Fruit fly (Drosophila melanogaster) whole organism, embryonic: ENCODE data around the gene CG32147.
A peak's percentile ranks its signal among the peaks of the same experiment; 100 is the strongest.

Experiments used
- Adf1 ChIP-seq: fragments of 200-800 bp; sonication (Bioruptor generic); IDR thresholded peaks from 2 replicates; pipeline ENCODE4 v1.3.6; 2022; ENCODE audit warnings: missing biosample characterization, missing genetic modification characterization
- BEAF-32 ChIP-seq: fragments of 200-800 bp; sonication (Bioruptor generic); optimal IDR thresholded peaks from 3 replicates; lab custom pipeline; 2017; ENCODE audit warnings: missing biosample characterization, missing genetic modification characterization, mild to moderate bottlenecking, moderate library complexity, missing genetic modification reagents
- C15 ChIP-seq: fragments of 200-800 bp; sonication (Bioruptor generic); IDR thresholded peaks from 3 replicates; pipeline ENCODE4 v1.3.6; 2022; ENCODE audit warnings: missing biosample characterization, missing genetic modification characterization
- CG10274 ChIP-seq: fragments of 200-800 bp; sonication (Bioruptor generic); optimal IDR thresholded peaks from 3 replicates; lab custom pipeline; 2017; ENCODE audit warnings: missing biosample characterization, mild to moderate bottlenecking, missing genetic modification characterization
- CG12299 ChIP-seq: fragments of 200-800 bp; sonication (Bioruptor generic); optimal IDR thresholded peaks from 2 replicates; lab custom pipeline; 2018; ENCODE audit warnings: missing biosample characterization, mild to moderate bottlenecking, missing genetic modification characterization
- CG12391 ChIP-seq: fragments of 200-800 bp; sonication (Bioruptor generic); optimal IDR thresholded peaks from 3 replicates; lab custom pipeline; 2018; ENCODE audit warnings: missing biosample characterization, mild to moderate bottlenecking, missing genetic modification characterization, moderate library complexity
- CG12769 ChIP-seq: fragments of 200-800 bp; sonication (Bioruptor generic); optimal IDR thresholded peaks from 2 replicates; lab custom pipeline; 2019; ENCODE audit warnings: missing biosample characterization, mild to moderate bottlenecking, missing genetic modification characterization, moderate library complexity
- CG13894 ChIP-seq: fragments of 200-800 bp; sonication (Bioruptor generic); optimal IDR thresholded peaks from 3 replicates; lab custom pipeline; 2018; ENCODE audit warnings: missing biosample characterization, mild to moderate bottlenecking, missing genetic modification characterization, moderate library complexity
- CG14441 ChIP-seq: fragments of 200-800 bp; sonication (Bioruptor generic); IDR thresholded peaks from 2 replicates; pipeline ENCODE4 v1.3.6; 2022; ENCODE audit warnings: missing biosample characterization, missing genetic modification characterization
- CG1603 ChIP-seq: fragments of 200-800 bp; sonication (Bioruptor generic); optimal IDR thresholded peaks from 2 replicates; lab custom pipeline; 2019; ENCODE audit warnings: missing biosample characterization, mild to moderate bottlenecking, missing genetic modification characterization, moderate library complexity
- CG16813 ChIP-seq: fragments of 200-800 bp; sonication (Bioruptor generic); IDR thresholded peaks from 3 replicates; pipeline ENCODE4 v1.3.6; 2022; ENCODE audit warnings: missing biosample characterization, missing genetic modification characterization; ENCODE audit not compliant: partially characterized antibody
- CG34422 ChIP-seq: fragments of 200-800 bp; sonication (Bioruptor generic); IDR thresholded peaks from 3 replicates; pipeline ENCODE4 v1.3.6; 2022; ENCODE audit warnings: missing biosample characterization, missing genetic modification characterization
- CG4617 ChIP-seq: fragments of 200-800 bp; sonication (Bioruptor generic); optimal IDR thresholded peaks from 3 replicates; lab custom pipeline; 2016; ENCODE audit warnings: missing biosample characterization, missing genetic modification characterization, borderline replicate concordance
- CG6791 ChIP-seq: fragments of 200-800 bp; sonication (Bioruptor generic); IDR thresholded peaks from 3 replicates; pipeline ENCODE4 v1.3.6; 2022; ENCODE audit warnings: missing biosample characterization, missing genetic modification characterization; ENCODE audit not compliant: partially characterized antibody
- CG7357 ChIP-seq: fragments of 200-800 bp; sonication (Bioruptor generic); IDR thresholded peaks from 3 replicates; pipeline ENCODE4 v1.3.6; 2022; ENCODE audit warnings: missing biosample characterization, missing genetic modification characterization
- CG8290 ChIP-seq, 3 experiments: fragments of 200-800 bp; sonication (Bioruptor generic); optimal IDR thresholded peaks; 2 replicates each; lab custom pipeline; 2016 to 2019; ENCODE audit warnings: missing biosample characterization in 3 of 3, missing genetic modification characterization in 3 of 3, mild to moderate bottlenecking in 2 of 3, moderate library complexity in 1 of 3
- CG8359 ChIP-seq: fragments of 200-800 bp; sonication (Bioruptor generic); optimal IDR thresholded peaks from 2 replicates; lab custom pipeline; 2017; ENCODE audit warnings: missing biosample characterization, mild to moderate bottlenecking, missing genetic modification characterization, borderline replicate concordance
- CHES-1-like ChIP-seq: fragments of 200-800 bp; sonication (Bioruptor generic); optimal IDR thresholded peaks from 2 replicates; lab custom pipeline; 2016; ENCODE audit warnings: missing biosample characterization, missing genetic modification characterization
- D19A ChIP-seq: fragments of 200-800 bp; optimal IDR thresholded peaks from 3 replicates; lab custom pipeline; 2019; ENCODE audit warnings: missing biosample characterization, mild to moderate bottlenecking, missing genetic modification characterization, moderate library complexity
- Dfd ChIP-seq, 2 experiments: fragments of >200 bp; optimal IDR thresholded peaks; 2 replicates each; lab custom pipeline; 2017; ENCODE audit warnings: missing biosample characterization in 2 of 2, missing genetic modification characterization in 2 of 2
- E2f2 ChIP-seq: fragments of 200-800 bp; sonication (Bioruptor generic); IDR thresholded peaks from 2 replicates; pipeline ENCODE4 v1.3.6; 2022; ENCODE audit warnings: missing biosample characterization, missing genetic modification characterization
- MESR4 ChIP-seq: fragments of 200-800 bp; sonication (Bioruptor generic); optimal IDR thresholded peaks from 2 replicates; lab custom pipeline; 2018; ENCODE audit warnings: missing biosample characterization, mild to moderate bottlenecking, missing genetic modification characterization, moderate library complexity
- Nf-YB ChIP-seq: fragments of 200-800 bp; sonication (Bioruptor generic); optimal IDR thresholded peaks from 3 replicates; lab custom pipeline; 2019; ENCODE audit warnings: missing biosample characterization, mild to moderate bottlenecking, missing genetic modification characterization, moderate library complexity
- NfI ChIP-seq: fragments of 200-800 bp; sonication (Bioruptor generic); optimal IDR thresholded peaks from 3 replicates; lab custom pipeline; 2018; ENCODE audit warnings: missing biosample characterization, mild to moderate bottlenecking, missing genetic modification characterization, moderate library complexity
- Sin3A ChIP-seq: fragments of >200 bp; optimal IDR thresholded peaks from 2 replicates; lab custom pipeline; 2018
- Sox100B ChIP-seq: fragments of 200-800 bp; sonication (Bioruptor generic); optimal IDR thresholded peaks from 3 replicates; lab custom pipeline; 2018; ENCODE audit warnings: missing biosample characterization, mild to moderate bottlenecking, missing genetic modification characterization
- Trl ChIP-seq, 3 experiments: fragments of >200 bp in 2 of 3; fragments of 200-800 bp in 1 of 3; sonication (Bioruptor generic) in 1 of 3; optimal IDR thresholded peaks; 2 replicates in 1 of 3; 3 replicates in 2 of 3; lab custom pipeline; 2016 to 2017; ENCODE audit warnings: missing biosample characterization in 1 of 3, missing genetic modification characterization in 1 of 3
- Usf ChIP-seq: fragments of 200-800 bp; sonication (Bioruptor generic); optimal IDR thresholded peaks from 2 replicates; lab custom pipeline; 2017; ENCODE audit warnings: missing genotype, missing biosample characterization, missing genetic modification characterization
- Xrp1 ChIP-seq: fragments of 200-800 bp; sonication (Bioruptor generic); IDR thresholded peaks from 2 replicates; pipeline ENCODE4 v1.3.6; 2022; ENCODE audit warnings: missing biosample characterization, missing genetic modification characterization
- YL-1 ChIP-seq: fragments of 200-800 bp; sonication (Bioruptor generic); optimal IDR thresholded peaks from 3 replicates; lab custom pipeline; 2017; ENCODE audit warnings: missing biosample characterization, mild to moderate bottlenecking, missing genetic modification characterization
- bigmax ChIP-seq: fragments of 200-800 bp; sonication (Bioruptor generic); optimal IDR thresholded peaks from 2 replicates; lab custom pipeline; 2018; ENCODE audit warnings: missing biosample characterization, mild to moderate bottlenecking, missing genetic modification characterization
- cato ChIP-seq: fragments of 200-800 bp; sonication (Bioruptor generic); optimal IDR thresholded peaks from 2 replicates; lab custom pipeline; 2016; ENCODE audit warnings: missing biosample characterization, missing genetic modification characterization, borderline replicate concordance
- cg ChIP-seq: fragments of 200-800 bp; sonication (Bioruptor generic); optimal IDR thresholded peaks from 3 replicates; lab custom pipeline; 2019; ENCODE audit warnings: missing biosample characterization, mild to moderate bottlenecking, missing genetic modification characterization, moderate library complexity
- fd96Cb ChIP-seq: fragments of 200-800 bp; sonication (Bioruptor generic); optimal IDR thresholded peaks from 2 replicates; lab custom pipeline; 2018; ENCODE audit warnings: missing biosample characterization, mild to moderate bottlenecking, missing genetic modification characterization, moderate library complexity
- fu2 ChIP-seq: fragments of 200-800 bp; sonication (Bioruptor generic); optimal IDR thresholded peaks from 2 replicates; lab custom pipeline; 2016; ENCODE audit warnings: missing biosample characterization, missing genetic modification characterization
- gcm ChIP-seq: fragments of 200-800 bp; sonication (Bioruptor generic); optimal IDR thresholded peaks from 2 replicates; lab custom pipeline; 2019; ENCODE audit warnings: missing biosample characterization, mild to moderate bottlenecking, missing genetic modification characterization, moderate library complexity
- hkb ChIP-seq, 2 experiments: fragments of 200-800 bp in 1 of 2; fragments of >200 bp in 1 of 2; sonication (Bioruptor generic) in 1 of 2; IDR thresholded peaks in 1 of 2; optimal IDR thresholded peaks in 1 of 2; 2 replicates each; pipeline versions ENCODE4 v1.3.6 to Lab custom; 2017 to 2022; ENCODE audit warnings: missing biosample characterization in 1 of 2, missing genetic modification characterization in 1 of 2
- lilli ChIP-seq: fragments of 200-800 bp; sonication (Bioruptor generic); optimal IDR thresholded peaks from 3 replicates; lab custom pipeline; 2016; ENCODE audit warnings: missing biosample characterization, missing genetic modification characterization
- p53 ChIP-seq: fragments of 200-800 bp; sonication (Bioruptor generic); optimal IDR thresholded peaks from 2 replicates; lab custom pipeline; 2016; ENCODE audit warnings: missing biosample characterization, missing genetic modification characterization
- phol ChIP-seq: fragments of 200-800 bp; sonication (Bioruptor generic); optimal IDR thresholded peaks from 3 replicates; lab custom pipeline; 2018; ENCODE audit warnings: missing biosample characterization, mild to moderate bottlenecking, missing genetic modification characterization, moderate library complexity
- sc ChIP-seq, 3 experiments: fragments of >200 bp in 2 of 3; fragments of 200-800 bp in 1 of 3; sonication (Bioruptor generic) in 1 of 3; optimal IDR thresholded peaks; 2 replicates in 2 of 3; 3 replicates in 1 of 3; lab custom pipeline; 2017; ENCODE audit warnings: mild to moderate bottlenecking in 1 of 3, missing biosample characterization in 1 of 3, missing genetic modification characterization in 1 of 3, missing genetic modification reagents in 1 of 3
- stwl ChIP-seq: fragments of 200-800 bp; sonication (Bioruptor generic); optimal IDR thresholded peaks from 3 replicates; lab custom pipeline; 2018; ENCODE audit warnings: missing biosample characterization, mild to moderate bottlenecking, missing genetic modification characterization, moderate library complexity
- tin ChIP-seq: fragments of 200-800 bp; sonication (Bioruptor generic); optimal IDR thresholded peaks from 3 replicates; lab custom pipeline; 2016; ENCODE audit warnings: missing biosample characterization, missing genetic modification characterization
- wor ChIP-seq: fragments of 200-800 bp; sonication (Bioruptor generic); IDR thresholded peaks from 2 replicates; pipeline ENCODE4 v1.3.6; 2022; ENCODE audit warnings: missing biosample characterization, missing genetic modification characterization
- z ChIP-seq: fragments of 200-800 bp; sonication (Bioruptor generic); IDR thresholded peaks from 3 replicates; pipeline ENCODE4 v1.3.6; 2022; ENCODE audit warnings: missing biosample characterization, missing genetic modification characterization

Gene CG32147

DNA sequence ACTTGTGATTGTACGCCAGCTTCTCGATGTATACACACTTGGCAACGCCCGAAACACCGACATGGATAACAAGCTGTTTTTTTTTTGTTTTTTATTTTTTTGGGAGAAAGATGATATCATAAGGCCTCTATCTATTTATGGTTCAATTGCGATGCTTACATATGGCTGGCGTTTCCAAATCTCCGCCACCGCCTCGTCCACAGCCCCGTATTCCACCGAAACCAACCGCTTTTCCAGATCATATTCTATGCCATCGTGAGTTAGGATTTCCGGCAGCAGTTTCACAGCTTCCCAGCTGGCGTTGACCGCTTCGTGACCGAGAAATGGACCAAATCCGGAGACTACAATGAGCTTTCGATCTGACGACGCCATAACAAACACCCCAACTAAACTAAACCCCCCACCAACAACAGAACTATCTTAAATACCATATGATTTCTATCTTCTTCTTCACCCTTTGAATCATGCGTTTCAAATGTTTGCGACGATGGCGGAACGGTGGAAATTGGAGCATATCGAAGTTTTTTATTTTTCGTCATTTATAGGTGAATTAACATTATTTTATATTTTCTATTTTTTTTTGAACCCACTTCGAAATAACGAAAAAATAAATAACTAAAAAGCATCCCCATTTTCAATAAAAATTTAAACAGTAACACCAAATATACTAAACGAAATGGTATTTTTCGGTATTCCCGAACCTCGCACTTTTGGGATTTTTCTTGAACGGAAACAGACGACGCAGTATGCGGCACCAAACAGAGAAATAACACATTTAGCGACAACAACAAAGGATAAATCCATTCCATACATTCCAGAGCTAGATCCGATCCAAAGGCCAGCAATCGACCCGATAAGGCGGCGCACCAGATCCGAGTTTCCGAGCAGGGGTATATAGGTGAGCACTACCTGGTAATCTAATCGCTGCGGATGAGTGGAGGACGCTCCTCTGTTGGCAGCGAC is at the start of gene CG32147, which contains the start of gene Pex3 (continued):
- TF ChIP-seq YL-1 (GFP tag; lab: Kevin White, UChicago): peak; percentile 85
- TF ChIP-seq CG12391 (tag; lab: Kevin White, UChicago): peak; percentile 48
- no peak for TF ChIP-seq wor (GFP tag; lab: Robert Waterston, UW)
- TF ChIP-seq CG13894 (tag; lab: Kevin White, UChicago): no peak
- TF ChIP-seq cg (GFP tag; lab: Kevin White, UChicago): peak; percentile 29
- no peak for TF ChIP-seq cato (GFP tag; lab: Kevin White, UChicago)
- no peak for TF ChIP-seq sc (optimal IDR thresholded peaks at IDR 0.05; lab: Kevin White, UChicago)
- TF ChIP-seq sc (GFP tag; optimal IDR thresholded peaks at IDR 0.05; lab: Kevin White, UChicago): no peak
- no peak for TF ChIP-seq C15 (GFP tag; lab: Robert Waterston, UW)
- TF ChIP-seq CG10274 (GFP tag; lab: Kevin White, UChicago): no peak
- TF ChIP-seq lilli: peak; percentile 15
- TF ChIP-seq CG7357 (GFP tag; lab: Robert Waterston, UW): no peak
- TF ChIP-seq CG6791: 0 out of 3 replicates have a peak, but pooled peaks have one; percentile 9
- TF ChIP-seq E2f2 (GFP tag; lab: Robert Waterston, UW): peak; percentile 52
- TF ChIP-seq BEAF-32: peak; percentile 55
- no peak for TF ChIP-seq fd96Cb (tag; lab: Kevin White, UChicago)
- TF ChIP-seq Xrp1 (GFP tag; lab: Robert Waterston, UW): no peak
- peak; percentile 72 for TF ChIP-seq stwl (tag; lab: Kevin White, UChicago)
- peak; percentile 3 for TF ChIP-seq bigmax (GFP tag; lab: Kevin White, UChicago)
- TF ChIP-seq tin (GFP tag; lab: Kevin White, UChicago): no peak
- TF ChIP-seq Trl (optimal IDR thresholded peaks at IDR 0.05; lab: Kevin White, UChicago): no peak
- TF ChIP-seq Trl (GFP tag; optimal IDR thresholded peaks at IDR 0.05; lab: Kevin White, UChicago): no peak
- TF ChIP-seq phol (tag; lab: Kevin White, UChicago): peak; percentile 63
- no peak for TF ChIP-seq CG8359 (GFP tag; lab: Kevin White, UChicago)
- TF ChIP-seq MESR4: peak; percentile 82
- no peak for TF ChIP-seq z (GFP tag; lab: Robert Waterston, UW)
- no peak for TF ChIP-seq CG14441 (GFP tag; lab: Robert Waterston, UW)
- no peak for TF ChIP-seq Usf (GFP tag; lab: Kevin White, UChicago)
- TF ChIP-seq NfI (GFP tag; lab: Kevin White, UChicago): no peak
- peak; percentile 17 for TF ChIP-seq Nf-YB (GFP tag; lab: Kevin White, UChicago)
- peak; percentile 89 for TF ChIP-seq CG1603 (tag; lab: Kevin White, UChicago)
- peak; percentile 74; the same call in 1 of the 3 replicates for TF ChIP-seq CG34422 (GFP tag; lab: Robert Waterston, UW)
- TF ChIP-seq p53 (GFP tag; lab: Kevin White, UChicago): no peak
- peak; percentile 79 for TF ChIP-seq Sin3A (lab: Kevin White, UChicago)
- peak; percentile 35 for TF ChIP-seq CG12769 (tag; lab: Kevin White, UChicago)
- peak; percentile 8 for TF ChIP-seq CG12299 (tag; lab: Kevin White, UChicago)
- no peak for TF ChIP-seq hkb (optimal IDR thresholded peaks at IDR 0.05; lab: Kevin White, UChicago)
- TF ChIP-seq hkb (GFP tag; IDR thresholded peaks at IDR 0.05; lab: Robert Waterston, UW): peak; percentile 23; the same call in 1 of the 2 replicates
- TF ChIP-seq CG8290 (GFP tag; optimal IDR thresholded peaks at IDR 0.05; lab: Kevin White, UChicago): peak; percentile 8
- peak in 1 of 2 experiments; percentile 33 for TF ChIP-seq CG8290 (tag; optimal IDR thresholded peaks at IDR 0.05; lab: Kevin White, UChicago)
- TF ChIP-seq D19A (tag; lab: Kevin White, UChicago): peak; percentile 39
- no peak for TF ChIP-seq fu2
- TF ChIP-seq Adf1 (GFP tag; lab: Robert Waterston, UW): peak; percentile 96
- TF ChIP-seq CG16813: 0 out of 3 replicates have a peak, but pooled peaks have one; percentile 10
- TF ChIP-seq gcm (GFP tag; lab: Kevin White, UChicago): no peak
- TF ChIP-seq Sox100B (GFP tag; lab: Kevin White, UChicago): peak; percentile 2
- TF ChIP-seq Dfd (GFP tag; optimal IDR thresholded peaks at IDR 0.05; lab: Kevin White, UChicago): no peak
- peak; percentile 49 for TF ChIP-seq CG4617
- peak; percentile 19 for TF ChIP-seq CHES-1-like (GFP tag; lab: Kevin White, UChicago)
